Worm (Caenorhabditis elegans): ENCODE data around the gene M03C11.3.

- TF ChIP-seq elt-2 (tag; optimal IDR thresholded peaks at IDR 0.05), result no peak
- TF ChIP-seq pqm-1 (tag; optimal IDR thresholded peaks at IDR 0.05), result no peak
- TF ChIP-seq ceh-16 (tag; optimal IDR thresholded peaks at IDR 0.05), result no peak
- TF ChIP-seq zag-1 (tag; optimal IDR thresholded peaks at IDR 0.05), result no peak
- TF ChIP-seq aly-2 (tag; optimal IDR thresholded peaks at IDR 0.05), result no peak
- no peak for TF ChIP-seq skn-1 (tag; optimal IDR thresholded peaks at IDR 0.05)
- TF ChIP-seq elt-3 (tag; optimal IDR thresholded peaks at IDR 0.05), result no peak
- no peak for TF ChIP-seq lsy-12 (tag; optimal IDR thresholded peaks at IDR 0.05)
- no peak for TF ChIP-seq tbx-2 (tag; optimal IDR thresholded peaks at IDR 0.05)
- TF ChIP-seq pha-4 (tag; optimal IDR thresholded peaks at IDR 0.05), result no peak
- no peak for TF ChIP-seq unc-62 (GFP tag; optimal IDR thresholded peaks at IDR 0.05)
- TF ChIP-seq nhr-12 (tag; optimal IDR thresholded peaks at IDR 0.05), result no peak
- TF ChIP-seq ceh-28 (tag; optimal IDR thresholded peaks at IDR 0.05), result no peak
Observed at ce11 chrIII:10432104-10432503, 27.2 kb downstream of the M03C11.3 start.
